Worm (Caenorhabditis elegans): ENCODE results near the gene srg-15.

DNA sequence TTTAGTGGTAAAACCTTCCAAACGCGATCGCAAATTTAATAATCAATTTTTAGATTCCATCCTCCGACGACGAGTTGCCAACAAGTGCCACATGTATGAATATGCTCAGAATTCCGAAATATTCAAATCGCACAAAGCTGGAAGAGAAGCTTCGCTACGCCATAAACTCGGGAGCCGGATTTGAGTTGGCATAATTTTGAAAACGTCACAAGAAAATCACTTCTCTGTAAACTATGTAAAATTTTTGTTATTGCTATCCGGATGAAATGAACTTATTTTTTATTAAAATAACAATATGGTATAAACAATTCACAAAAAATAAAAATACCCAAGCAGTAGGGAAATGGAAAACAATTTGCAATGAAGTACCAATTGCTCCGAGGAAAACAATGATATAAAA is 41.3 kb downstream of the srg-15 start:
- TF ChIP-seq hlh-8 (tag; optimal IDR thresholded peaks at IDR 0.05) (no peak), ref-2 (tag; optimal IDR thresholded peaks at IDR 0.05) (no peak), rnt-1 (tag; optimal IDR thresholded peaks at IDR 0.05) (no peak), C08G9.2 (tag; optimal IDR thresholded peaks at IDR 0.05) (no peak), pqm-1 (tag; optimal IDR thresholded peaks at IDR 0.05) (no peak), npax-4 (tag; optimal IDR thresholded peaks at IDR 0.05) (no peak)

Data from whole organism, late embryonic.